Worm (Caenorhabditis elegans) whole organism, young adult: ENCODE results near the gene coq-5.

Experiments used
- C06A6.2 ChIP-seq: fragments of 200-800 bp; sonication (Bioruptor generic); conservative IDR thresholded peaks from 2 replicates; pipeline ENCODE4 v1.3.6; 2022; ENCODE audit warnings: missing genetic modification characterization, missing compliant biosample characterization
- F22D6.2 ChIP-seq: sonication (generic microtip); optimal IDR thresholded peaks from 2 replicates; lab custom pipeline; 2016; ENCODE audit warnings: mild to moderate bottlenecking, missing genetic modification characterization, missing compliant biosample characterization
- F33H1.4 ChIP-seq: fragments of 200-800 bp; sonication (Bioruptor generic); IDR thresholded peaks from 2 replicates; pipeline ENCODE4 v1.3.6; 2022; ENCODE audit warnings: missing genetic modification reagents, missing genetic modification characterization, missing compliant biosample characterization
- F37B4.10 ChIP-seq: fragments of 200-800 bp; sonication (Bioruptor generic); IDR thresholded peaks from 2 replicates; pipeline ENCODE4 v1.3.6; 2022; ENCODE audit warnings: missing genetic modification characterization, missing compliant biosample characterization
- F52B5.7 ChIP-seq: sonication (generic microtip); optimal IDR thresholded peaks from 2 replicates; lab custom pipeline; 2016; ENCODE audit warnings: mild to moderate bottlenecking, missing genetic modification characterization, missing compliant biosample characterization
- K11D2.4 ChIP-seq: fragments of 200-800 bp; sonication (Bioruptor generic); IDR thresholded peaks from 2 replicates; pipeline ENCODE4 v1.3.6; 2022; ENCODE audit warnings: missing genetic modification reagents, missing genetic modification characterization, missing compliant biosample characterization
- K12H6.12 ChIP-seq: fragments of 200-800 bp; sonication (Bioruptor generic); optimal IDR thresholded peaks from 2 replicates; lab custom pipeline; 2018; ENCODE audit warnings: mild to moderate bottlenecking, missing genetic modification characterization, missing compliant biosample characterization
- Y56A3A.18 ChIP-seq: fragments of 200-800 bp; sonication (Bioruptor generic); IDR thresholded peaks from 2 replicates; pipeline ENCODE4 v1.3.6; 2022; ENCODE audit warnings: missing genetic modification reagents, missing genetic modification characterization, missing compliant biosample characterization
- Y95B8A.8 ChIP-seq: fragments of 200-800 bp; sonication (Bioruptor generic); IDR thresholded peaks from 2 replicates; pipeline ENCODE4 v1.3.6; 2022; ENCODE audit warnings: missing genetic modification reagents, missing genetic modification characterization, missing compliant biosample characterization
- ZK185.1 ChIP-seq: sonication (generic microtip); optimal IDR thresholded peaks from 2 replicates; lab custom pipeline; 2016; ENCODE audit warnings: mild to moderate bottlenecking, missing genetic modification characterization, missing compliant biosample characterization; ENCODE audit not compliant: poor library complexity, severe bottlenecking
- aptf-2 ChIP-seq: fragments of 200-800 bp; sonication (Bioruptor generic); conservative IDR thresholded peaks from 2 replicates; pipeline ENCODE4 v1.3.6; 2022; ENCODE audit warnings: missing genetic modification reagents, missing genetic modification characterization, missing compliant biosample characterization
- attf-6 ChIP-seq: fragments of 200-800 bp; sonication (Bioruptor generic); IDR thresholded peaks from 2 replicates; pipeline ENCODE4 v1.3.6; 2022; ENCODE audit warnings: missing genetic modification reagents, missing genetic modification characterization, missing compliant biosample characterization
- cebp-2 ChIP-seq: fragments of 200-800 bp; sonication (Bioruptor generic); IDR thresholded peaks from 2 replicates; pipeline ENCODE4 v1.3.6; 2022; ENCODE audit warnings: missing genetic modification characterization, missing compliant biosample characterization
- ceh-100 ChIP-seq: fragments of 200-800 bp; sonication (Bioruptor generic); IDR thresholded peaks from 2 replicates; pipeline ENCODE4 v1.3.6; 2022; ENCODE audit warnings: missing genetic modification reagents, missing genetic modification characterization, missing compliant biosample characterization
- dox-1 ChIP-seq: fragments of 200-800 bp; sonication (Bioruptor generic); IDR thresholded peaks from 2 replicates; pipeline ENCODE4 v1.3.6; 2022; ENCODE audit warnings: missing genetic modification reagents, missing genetic modification characterization, missing compliant biosample characterization
- dpl-1 ChIP-seq: fragments of 150-350 bp; optimal IDR thresholded peaks from 2 replicates; lab custom pipeline; 2014; ENCODE audit warnings: missing biosample characterization, missing genetic modification reagents, missing genetic modification characterization
- egrh-3 ChIP-seq: fragments of 200-800 bp; sonication (Bioruptor generic); IDR thresholded peaks from 2 replicates; pipeline ENCODE4 v1.3.6; 2022; ENCODE audit warnings: missing genetic modification reagents, missing genetic modification characterization, missing compliant biosample characterization
- ekl-4 ChIP-seq: fragments of 200-800 bp; sonication (Bioruptor generic); IDR thresholded peaks from 2 replicates; pipeline ENCODE4 v1.3.6; 2022; ENCODE audit warnings: missing genetic modification reagents, missing genetic modification characterization, missing compliant biosample characterization
- ets-4 ChIP-seq: fragments of 200-800 bp; sonication (Bioruptor generic); optimal IDR thresholded peaks from 2 replicates; lab custom pipeline; 2018; ENCODE audit warnings: mild to moderate bottlenecking, missing genetic modification characterization, missing compliant biosample characterization
- gei-17 ChIP-seq: fragments of 200-800 bp; sonication (Bioruptor generic); optimal IDR thresholded peaks from 2 replicates; lab custom pipeline; 2018; ENCODE audit warnings: mild to moderate bottlenecking, missing genetic modification characterization, missing compliant biosample characterization
- hmg-20 ChIP-seq: fragments of 200-800 bp; sonication (Bioruptor generic); IDR thresholded peaks from 2 replicates; pipeline ENCODE4 v1.3.6; 2022; ENCODE audit warnings: missing genetic modification reagents, missing genetic modification characterization, missing compliant biosample characterization
- lag-1 ChIP-seq: fragments of 200-800 bp; sonication (Bioruptor generic); IDR thresholded peaks from 2 replicates; pipeline ENCODE4 v1.3.6; 2022; ENCODE audit warnings: missing genetic modification reagents, missing genetic modification characterization, missing compliant biosample characterization
- let-607 ChIP-seq, 2 experiments: fragments of 200-800 bp in 1 of 2; sonication (Bioruptor generic) in 1 of 2; sonication (generic microtip) in 1 of 2; optimal IDR thresholded peaks; 2 replicates each; lab custom pipeline; 2016 to 2018; ENCODE audit warnings: mild to moderate bottlenecking in 2 of 2, missing compliant biosample characterization in 2 of 2, missing genetic modification characterization in 2 of 2, moderate library complexity in 2 of 2, missing genotype in 1 of 2
- lsl-1 ChIP-seq: fragments of 200-800 bp; sonication (Bioruptor generic); optimal IDR thresholded peaks from 2 replicates; lab custom pipeline; 2018; ENCODE audit warnings: mild to moderate bottlenecking, missing genetic modification characterization, moderate library complexity, missing compliant biosample characterization
- madf-3 ChIP-seq: fragments of 200-800 bp; sonication (Bioruptor generic); IDR thresholded peaks from 2 replicates; pipeline ENCODE4 v1.3.6; 2022; ENCODE audit warnings: missing genetic modification reagents, missing genetic modification characterization, missing compliant biosample characterization
- nfya-1 ChIP-seq: sonication (generic microtip); optimal IDR thresholded peaks from 2 replicates; lab custom pipeline; 2017; ENCODE audit warnings: antibody characterized with exemption, missing compliant biosample characterization, missing genetic modification characterization, borderline replicate concordance; ENCODE audit not compliant: insufficient read depth
- nfya-2 ChIP-seq: fragments of 200-800 bp; sonication (Bioruptor generic); IDR thresholded peaks from 2 replicates; pipeline ENCODE4 v1.3.6; 2022; ENCODE audit warnings: missing genetic modification reagents, missing genetic modification characterization, missing compliant biosample characterization
- nhr-80 ChIP-seq: sonication (generic microtip); optimal IDR thresholded peaks from 2 replicates; lab custom pipeline; 2016; ENCODE audit warnings: missing genetic modification characterization, missing compliant biosample characterization
- nhr-90 ChIP-seq: sonication (generic microtip); optimal IDR thresholded peaks from 2 replicates; lab custom pipeline; 2016; ENCODE audit warnings: missing genotype, mild to moderate bottlenecking, missing genetic modification characterization, missing compliant biosample characterization
- sdz-38 ChIP-seq: sonication (generic microtip); optimal IDR thresholded peaks from 2 replicates; lab custom pipeline; 2016; ENCODE audit warnings: missing genotype, missing genetic modification characterization, missing compliant biosample characterization
- snpc-1.1 ChIP-seq: sonication (generic microtip); optimal IDR thresholded peaks from 2 replicates; lab custom pipeline; 2017; ENCODE audit warnings: missing genetic modification characterization, mild to moderate bottlenecking, missing compliant biosample characterization, antibody characterized with exemption, moderate library complexity, missing genotype, missing genetic modification reagents; ENCODE audit not compliant: insufficient read depth
- snpc-1.3 ChIP-seq: sonication (generic microtip); optimal IDR thresholded peaks from 2 replicates; lab custom pipeline; 2017; ENCODE audit warnings: missing genetic modification characterization, mild to moderate bottlenecking, missing compliant biosample characterization, antibody characterized with exemption, moderate library complexity, missing genotype, missing genetic modification reagents; ENCODE audit not compliant: insufficient read depth
- snpc-3.4 ChIP-seq: sonication (generic microtip); optimal IDR thresholded peaks from 2 replicates; lab custom pipeline; 2017; ENCODE audit warnings: missing genetic modification characterization, mild to moderate bottlenecking, missing compliant biosample characterization, antibody characterized with exemption, moderate library complexity, missing genotype, missing genetic modification reagents
- sptf-2 ChIP-seq: fragments of 200-800 bp; sonication (Bioruptor generic); optimal IDR thresholded peaks from 2 replicates; lab custom pipeline; 2018; ENCODE audit warnings: mild to moderate bottlenecking, missing genetic modification characterization, missing compliant biosample characterization
- tbp1 ChIP-seq: fragments of 200-800 bp; sonication (Bioruptor generic); optimal IDR thresholded peaks from 2 replicates; lab custom pipeline; 2018; ENCODE audit warnings: mild to moderate bottlenecking, missing genetic modification characterization, missing compliant biosample characterization
- unc-130 ChIP-seq: sonication (generic microtip); optimal IDR thresholded peaks from 2 replicates; lab custom pipeline; 2016; ENCODE audit warnings: missing genetic modification reagents, missing genetic modification characterization, missing compliant biosample characterization
- unc-62 ChIP-seq: fragments of 150-350 bp; optimal IDR thresholded peaks from 2 replicates; lab custom pipeline; 2014; ENCODE audit warnings: missing biosample characterization, missing genetic modification reagents, missing genetic modification characterization
- xnd-1 ChIP-seq: sonication (generic microtip); optimal IDR thresholded peaks from 2 replicates; lab custom pipeline; 2016; ENCODE audit warnings: missing genotype, missing genetic modification reagents, missing genetic modification characterization, missing compliant biosample characterization
- zim-3 ChIP-seq: sonication (generic microtip); optimal IDR thresholded peaks from 2 replicates; lab custom pipeline; 2017; ENCODE audit warnings: mild to moderate bottlenecking, missing genetic modification characterization, moderate library complexity, missing compliant biosample characterization
- ztf-22 ChIP-seq: fragments of 200-800 bp; sonication (Bioruptor generic); optimal IDR thresholded peaks from 2 replicates; lab custom pipeline; 2018; ENCODE audit warnings: mild to moderate bottlenecking, missing genetic modification characterization, moderate library complexity, missing compliant biosample characterization

Gene coq-5

DNA sequence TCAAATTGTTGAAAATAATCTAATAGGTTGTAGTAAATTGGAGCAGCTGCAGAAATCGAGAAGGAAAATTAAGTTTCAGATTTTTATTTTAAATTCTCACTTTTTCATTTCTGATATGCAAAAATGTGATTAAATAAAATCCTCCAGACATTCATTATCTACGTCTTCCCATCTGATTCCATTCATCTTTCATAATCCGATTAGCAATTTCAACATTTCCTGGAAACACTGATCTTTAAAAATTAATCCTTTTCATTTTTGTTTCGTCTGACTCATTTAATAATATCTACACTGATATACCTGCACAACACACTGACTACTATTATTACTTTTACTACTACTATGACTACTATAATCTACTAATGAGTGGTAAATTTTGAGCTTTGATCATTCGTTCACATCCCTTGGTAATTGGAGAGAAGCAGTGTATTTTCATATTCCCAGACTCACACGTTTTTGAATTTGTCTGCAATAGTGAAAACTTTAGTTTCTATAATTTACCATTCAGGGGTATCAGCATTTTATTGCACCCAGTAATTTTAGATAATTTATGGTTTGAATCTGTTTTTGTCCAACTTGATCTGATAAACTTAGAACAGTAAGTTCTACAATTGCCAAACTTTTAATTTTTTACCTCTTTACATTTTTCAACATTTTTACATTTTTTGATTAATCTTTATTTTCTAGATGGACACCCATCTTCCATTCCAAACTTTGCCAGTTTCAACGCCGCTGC, 19.2 kb downstream of the coq-5 start, which contains the start of gene ceh-23:
TSS of gene ceh-23 (plus strand) at position 686 of the 736 bp plus-strand sequence.
- no peak for TF ChIP-seq dox-1 (GFP tag; lab: Robert Waterston, UW)
- TF ChIP-seq gei-17 (GFP tag; lab: Kevin White, UChicago), result no peak
- no peak for TF ChIP-seq sptf-2 (GFP tag; lab: Kevin White, UChicago)
- TF ChIP-seq tbp1, result no peak
- no peak for TF ChIP-seq unc-62 (GFP tag; lab: Kevin White, UChicago)
- no peak for TF ChIP-seq K12H6.12 (tag; lab: Kevin White, UChicago)
- no peak for TF ChIP-seq nfya-1 (tag; lab: Kevin White, UChicago)
- no peak for TF ChIP-seq snpc-1.1
- TF ChIP-seq madf-3 (GFP tag; lab: Robert Waterston, UW), result no peak
- no peak for TF ChIP-seq cebp-2
- TF ChIP-seq hmg-20 (GFP tag; lab: Robert Waterston, UW), result no peak
- no peak for TF ChIP-seq xnd-1 (tag; lab: Kevin White, UChicago)
- no peak for TF ChIP-seq F22D6.2 (tag; lab: Kevin White, UChicago)
- TF ChIP-seq ztf-22 (GFP tag; lab: Kevin White, UChicago), result no peak
- TF ChIP-seq dpl-1, result no peak

DNA sequence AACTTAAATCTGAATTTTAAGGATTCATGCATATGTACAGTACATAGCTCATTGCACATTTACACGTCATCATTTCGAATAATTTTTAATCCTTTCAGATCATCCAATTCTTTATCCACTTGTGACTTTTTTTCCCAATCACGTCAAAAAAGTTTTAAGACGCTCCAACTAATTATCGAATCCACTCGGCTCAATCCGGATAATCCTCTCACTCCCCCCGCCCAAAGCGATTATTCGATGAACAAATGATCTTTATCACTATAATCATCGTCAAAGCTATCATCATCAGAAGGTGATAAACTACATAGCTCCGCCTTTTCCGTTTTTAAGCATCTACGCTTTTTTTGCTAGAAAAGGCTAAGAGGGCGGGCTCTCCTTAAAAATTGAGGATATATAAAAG, 20.7 kb downstream of the coq-5 start:
- TF ChIP-seq nfya-2 (GFP tag; lab: Robert Waterston, UW) (no peak), F52B5.7 (tag; lab: Kevin White, UChicago) (no peak), xnd-1 (tag; lab: Kevin White, UChicago) (no peak), ets-4 (GFP tag; lab: Kevin White, UChicago) (no peak), aptf-2 (GFP tag; lab: Robert Waterston, UW) (no peak), nfya-1 (tag; lab: Kevin White, UChicago) (no peak), F37B4.10 (GFP tag; lab: Robert Waterston, UW) (no peak), egrh-3 (GFP tag; lab: Robert Waterston, UW) (no peak), let-607 (tag; optimal IDR thresholded peaks at IDR 0.05; lab: Kevin White, UChicago) (no peak), zim-3 (tag; lab: Kevin White, UChicago) (no peak), ceh-100 (GFP tag; lab: Robert Waterston, UW) (no peak), sdz-38 (tag; lab: Kevin White, UChicago) (no peak), F33H1.4 (no peak), Y56A3A.18 (GFP tag; lab: Robert Waterston, UW) (no peak)

DNA sequence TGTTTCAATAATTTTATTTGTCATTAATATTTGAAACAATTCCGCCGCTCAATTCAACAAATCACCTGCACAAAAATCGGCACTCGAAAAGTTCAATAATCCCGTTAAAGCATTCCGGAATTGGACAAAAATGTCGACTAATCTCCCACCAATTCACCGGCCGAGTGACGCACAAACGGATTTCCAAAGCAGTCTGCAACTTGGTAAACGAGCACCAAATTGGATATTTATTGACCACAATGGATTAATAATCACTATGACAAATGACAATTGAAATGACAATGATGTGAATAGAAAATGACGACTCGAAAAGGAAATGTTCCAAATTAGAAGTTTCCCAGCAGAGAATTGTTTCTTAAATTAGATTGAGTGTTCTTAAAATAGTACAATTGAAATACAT, 22.6 kb downstream of the coq-5 start:
- TF ChIP-seq Y95B8A.8 (GFP tag; lab: Robert Waterston, UW), result no peak
- no peak for TF ChIP-seq sptf-2 (GFP tag; lab: Kevin White, UChicago)
- no peak for TF ChIP-seq xnd-1 (tag; lab: Kevin White, UChicago)
- no peak for TF ChIP-seq snpc-1.3 (tag; lab: Kevin White, UChicago)
- no peak for TF ChIP-seq ekl-4 (GFP tag; lab: Robert Waterston, UW)
- no peak for TF ChIP-seq attf-6 (GFP tag; lab: Robert Waterston, UW)
- no peak for TF ChIP-seq nhr-90 (tag; lab: Kevin White, UChicago)
- no peak for TF ChIP-seq tbp1
- no peak for TF ChIP-seq gei-17 (GFP tag; lab: Kevin White, UChicago)
- no peak for TF ChIP-seq unc-62 (GFP tag; lab: Kevin White, UChicago)
- no peak for TF ChIP-seq unc-130 (GFP tag; lab: Kevin White, UChicago)
- no peak for TF ChIP-seq lsl-1 (GFP tag; lab: Kevin White, UChicago)
- no peak for TF ChIP-seq lag-1 (GFP tag; lab: Robert Waterston, UW)
- no peak for TF ChIP-seq ZK185.1 (tag; lab: Kevin White, UChicago)
- no peak for TF ChIP-seq snpc-3.4 (tag; lab: Kevin White, UChicago)
- no peak for TF ChIP-seq C06A6.2 (GFP tag; lab: Robert Waterston, UW)
- TF ChIP-seq nhr-80 (tag; lab: Kevin White, UChicago), result no peak
- no peak for TF ChIP-seq K11D2.4
